Fruit fly (Drosophila melanogaster) whole organism, prepupa: ENCODE data around the gene CG43075.
A peak's percentile ranks its signal among the peaks of the same experiment; 100 is the strongest.

Experiments used
- CG10631 ChIP-seq: fragments of 200-800 bp; sonication (Bioruptor generic); optimal IDR thresholded peaks from 2 replicates; lab custom pipeline; 2016; ENCODE audit warnings: missing biosample characterization, missing genetic modification characterization
- CG10669 ChIP-seq: fragments of 200-800 bp; sonication (Bioruptor generic); optimal IDR thresholded peaks from 3 replicates; lab custom pipeline; 2018; ENCODE audit warnings: missing biosample characterization, mild to moderate bottlenecking, missing genetic modification characterization, moderate library complexity
- CG11294 ChIP-seq: fragments of 200-800 bp; sonication (Bioruptor generic); IDR thresholded peaks from 2 replicates; pipeline ENCODE4 v1.3.6; 2022; ENCODE audit warnings: missing biosample characterization, missing genetic modification characterization
- CG11762 ChIP-seq: fragments of 200-800 bp; sonication (Bioruptor generic); optimal IDR thresholded peaks from 3 replicates; lab custom pipeline; 2016; ENCODE audit warnings: missing biosample characterization, missing genetic modification characterization; ENCODE audit not compliant: insufficient read depth
- CG15336 ChIP-seq: fragments of 200-800 bp; sonication (Bioruptor generic); IDR thresholded peaks from 2 replicates; pipeline ENCODE4 v1.3.6; 2022; ENCODE audit warnings: missing biosample characterization, missing genetic modification characterization
- CG1621 ChIP-seq: fragments of 200-800 bp; sonication (Bioruptor generic); optimal IDR thresholded peaks from 3 replicates; lab custom pipeline; 2018; ENCODE audit warnings: missing biosample characterization, mild to moderate bottlenecking, missing genetic modification characterization
- CG16779 ChIP-seq: fragments of 200-800 bp; sonication (Bioruptor generic); optimal IDR thresholded peaks from 3 replicates; lab custom pipeline; 2017; ENCODE audit warnings: missing biosample characterization, mild to moderate bottlenecking, missing genetic modification characterization
- CG32006 ChIP-seq: fragments of 200-800 bp; sonication (Bioruptor generic); optimal IDR thresholded peaks from 3 replicates; lab custom pipeline; 2017; ENCODE audit warnings: missing biosample characterization, mild to moderate bottlenecking, missing genetic modification characterization
- CG34406 ChIP-seq: fragments of 200-800 bp; sonication (Bioruptor generic); optimal IDR thresholded peaks from 3 replicates; lab custom pipeline; 2016; ENCODE audit warnings: missing biosample characterization, missing genetic modification characterization
- CG3919 ChIP-seq: fragments of 200-800 bp; sonication (Bioruptor generic); optimal IDR thresholded peaks from 3 replicates; lab custom pipeline; 2016; ENCODE audit warnings: missing biosample characterization, missing genetic modification characterization
- CG4318 ChIP-seq: fragments of 200-800 bp; sonication (Bioruptor generic); optimal IDR thresholded peaks from 3 replicates; lab custom pipeline; 2017; ENCODE audit warnings: missing biosample characterization, mild to moderate bottlenecking, missing genetic modification characterization
- CG6276 ChIP-seq: fragments of 200-800 bp; sonication (Bioruptor generic); optimal IDR thresholded peaks from 2 replicates; lab custom pipeline; 2017; ENCODE audit warnings: missing biosample characterization, mild to moderate bottlenecking, missing genetic modification characterization
- CG6792 ChIP-seq: fragments of 200-800 bp; sonication (Bioruptor generic); optimal IDR thresholded peaks from 3 replicates; lab custom pipeline; 2016; ENCODE audit warnings: missing biosample characterization, missing genetic modification characterization
- CG6808 ChIP-seq: fragments of 200-800 bp; sonication (Bioruptor generic); optimal IDR thresholded peaks from 3 replicates; lab custom pipeline; 2017; ENCODE audit warnings: missing biosample characterization, missing genetic modification characterization, mild to moderate bottlenecking, moderate library complexity, missing genetic modification reagents
- CG7368 ChIP-seq: fragments of 200-800 bp; sonication (Bioruptor generic); optimal IDR thresholded peaks from 3 replicates; lab custom pipeline; 2016; ENCODE audit warnings: missing biosample characterization, missing genetic modification characterization
- CG8119 ChIP-seq: fragments of 200-800 bp; sonication (Bioruptor generic); IDR thresholded peaks from 3 replicates; pipeline ENCODE4 v1.3.6; 2022; ENCODE audit warnings: missing biosample characterization, missing genetic modification characterization
- CG8319 ChIP-seq: fragments of 200-800 bp; sonication (Bioruptor generic); optimal IDR thresholded peaks from 3 replicates; lab custom pipeline; 2016; ENCODE audit warnings: missing biosample characterization, missing genetic modification characterization
- CG9139 ChIP-seq: fragments of 200-800 bp; sonication (Bioruptor generic); optimal IDR thresholded peaks from 3 replicates; lab custom pipeline; 2017; ENCODE audit warnings: missing biosample characterization, mild to moderate bottlenecking, missing genetic modification characterization
- Eip78C ChIP-seq: fragments of 200-800 bp; sonication (Bioruptor generic); peaks from one replicate; lab custom pipeline; 2016; ENCODE audit warnings: missing biosample characterization, missing genetic modification characterization
- Ets21C ChIP-seq: fragments of 200-800 bp; sonication (Bioruptor generic); optimal IDR thresholded peaks from 3 replicates; lab custom pipeline; 2016; ENCODE audit warnings: missing biosample characterization, missing genetic modification characterization
- Ets96B ChIP-seq: fragments of 200-800 bp; optimal IDR thresholded peaks from 2 replicates; lab custom pipeline; 2019; ENCODE audit warnings: missing biosample characterization, mild to moderate bottlenecking, missing genetic modification characterization, moderate library complexity
- Gug ChIP-seq: fragments of 200-800 bp; sonication (Bioruptor generic); IDR thresholded peaks from 2 replicates; pipeline ENCODE4 v1.3.6; 2022; ENCODE audit warnings: missing biosample characterization, missing genetic modification characterization
- Hr38 ChIP-seq: sonication (Bioruptor generic); optimal IDR thresholded peaks from 2 replicates; lab custom pipeline; 2016; ENCODE audit warnings: missing biosample characterization, missing genetic modification characterization
- Hr39 ChIP-seq: fragments of 200-800 bp; sonication (Bioruptor generic); optimal IDR thresholded peaks from 2 replicates; lab custom pipeline; 2016; ENCODE audit warnings: missing biosample characterization, missing genetic modification characterization
- Met ChIP-seq: fragments of 200-800 bp; sonication (Bioruptor generic); optimal IDR thresholded peaks from 3 replicates; lab custom pipeline; 2016; ENCODE audit warnings: missing biosample characterization, missing genetic modification characterization
- OdsH ChIP-seq: fragments of 200-800 bp; sonication (Bioruptor generic); optimal IDR thresholded peaks from 3 replicates; lab custom pipeline; 2016; ENCODE audit warnings: missing biosample characterization, missing genetic modification characterization
- Smox ChIP-seq: fragments of 200-800 bp; sonication (Bioruptor generic); optimal IDR thresholded peaks from 3 replicates; lab custom pipeline; 2016; ENCODE audit warnings: missing biosample characterization, missing genetic modification characterization
- Sox102F ChIP-seq: fragments of 200-800 bp; sonication (Bioruptor generic); optimal IDR thresholded peaks from 2 replicates; lab custom pipeline; 2016; ENCODE audit warnings: missing biosample characterization, mild to moderate bottlenecking, missing genetic modification characterization
- achi ChIP-seq: fragments of 200-800 bp; sonication (Bioruptor generic); optimal IDR thresholded peaks from 3 replicates; lab custom pipeline; 2016; ENCODE audit warnings: missing biosample characterization, missing genetic modification characterization
- acj6 ChIP-seq: fragments of 200-800 bp; sonication (Bioruptor generic); optimal IDR thresholded peaks from 3 replicates; lab custom pipeline; 2016; ENCODE audit warnings: missing biosample characterization, missing genetic modification characterization
- cyc ChIP-seq: fragments of 200-800 bp; sonication (Bioruptor generic); optimal IDR thresholded peaks from 3 replicates; lab custom pipeline; 2016; ENCODE audit warnings: missing biosample characterization, missing genetic modification characterization
- dsx ChIP-seq: fragments of 200-800 bp; optimal IDR thresholded peaks from 3 replicates; lab custom pipeline; 2019; ENCODE audit warnings: missing biosample characterization, mild to moderate bottlenecking, missing genetic modification characterization, moderate library complexity; ENCODE audit not compliant: poor library complexity, severe bottlenecking
- eg ChIP-seq: fragments of 200-800 bp; sonication (Bioruptor generic); IDR thresholded peaks from 3 replicates; pipeline ENCODE4 v1.3.6; 2022; ENCODE audit warnings: missing biosample characterization, missing genetic modification characterization
- fd85E ChIP-seq: fragments of 200-800 bp; sonication (Bioruptor generic); optimal IDR thresholded peaks from 3 replicates; lab custom pipeline; 2016; ENCODE audit warnings: missing biosample characterization, missing genetic modification characterization
- pdm3 ChIP-seq: fragments of 200-800 bp; sonication (Bioruptor generic); optimal IDR thresholded peaks from 3 replicates; lab custom pipeline; 2016; ENCODE audit warnings: missing biosample characterization, missing genetic modification characterization
- salr ChIP-seq, 2 experiments: fragments of 200-800 bp; sonication (Bioruptor generic); optimal IDR thresholded peaks; 3 replicates each; lab custom pipeline; 2016 to 2018; ENCODE audit warnings: missing biosample characterization in 2 of 2, missing genetic modification characterization in 2 of 2, mild to moderate bottlenecking in 1 of 2
- spab ChIP-seq: fragments of 200-800 bp; sonication (Bioruptor generic); optimal IDR thresholded peaks from 2 replicates; lab custom pipeline; 2017; ENCODE audit warnings: missing biosample characterization, mild to moderate bottlenecking, missing genetic modification characterization, missing genetic modification reagents
- ss ChIP-seq, 2 experiments: fragments of 200-800 bp; sonication (Bioruptor generic); optimal IDR thresholded peaks; 2 replicates in 1 of 2; 3 replicates in 1 of 2; lab custom pipeline; 2017 to 2018; ENCODE audit warnings: mild to moderate bottlenecking in 2 of 2, missing biosample characterization in 2 of 2, missing genetic modification characterization in 2 of 2, moderate library complexity in 1 of 2
- svp ChIP-seq: fragments of 200-800 bp; sonication (Bioruptor generic); peaks from one replicate; lab custom pipeline; 2016; ENCODE audit warnings: missing biosample characterization, missing genetic modification characterization

The CG43075 gene

dm6 chrX:15235252-15235651 lies 14.3 kb upstream of the CG43075 start (continued):
- TF ChIP-seq CG8319 (no peak), CG15336 (no peak), Met (no peak), Ets96B (tag; lab: Kevin White, UChicago) (no peak)
- TF ChIP-seq, all 60 proteins: peak for 5

- TF ChIP-seq Hr38 (no peak), CG4318 (GFP tag; lab: Kevin White, UChicago) (no peak), CG10631 (GFP tag; lab: Kevin White, UChicago) (no peak), CG11294 (GFP tag; lab: Robert Waterston, UW) (no peak), Met (no peak), pdm3 (GFP tag; lab: Kevin White, UChicago) (no peak), CG34406 (GFP tag; lab: Kevin White, UChicago) (no peak), CG11762 (GFP tag; lab: Kevin White, UChicago) (no peak), CG9139 (GFP tag; lab: Kevin White, UChicago) (no peak), Hr39 (GFP tag; lab: Kevin White, UChicago) (no peak)
Observed at dm6 chrX:15229775-15230174, 8.8 kb upstream of the CG43075 start, which contains the start of gene CG9101. Gene CG9101 (minus strand): TSS chrX:15229875.

- TF ChIP-seq Gug (GFP tag; lab: Robert Waterston, UW) (no peak), CG6276 (GFP tag; lab: Kevin White, UChicago) (no peak), CG11762 (GFP tag; lab: Kevin White, UChicago) (no peak), CG6792 (no peak), cyc (no peak), CG7368 (GFP tag; lab: Kevin White, UChicago) (no peak), CG10669 (GFP tag; lab: Kevin White, UChicago) (no peak), Hr38 (no peak), dsx (GFP tag; lab: Kevin White, UChicago) (no peak), Met (no peak)
- TF ChIP-seq, all 60 proteins: peak for 0
Observed at dm6 chrX:15223482-15223881, 2.5 kb upstream of the CG43075 start, which contains the start of gene CG43076. Gene CG43076 (minus strand): TSS chrX:15223582.

dm6 chrX:15216048-15216447 lies 4.9 kb downstream of the CG43075 start:
- TF ChIP-seq CG1621 (tag; lab: Kevin White, UChicago) (no peak), Eip78C (GFP tag; lab: Kevin White, UChicago) (peak; percentile 50), ss (GFP tag; optimal IDR thresholded peaks at IDR 0.05; lab: Kevin White, UChicago) (no peak), Met (peak; percentile 21), Hr39 (GFP tag; lab: Kevin White, UChicago) (peak; percentile 5), CG34406 (GFP tag; lab: Kevin White, UChicago) (peak; percentile 9), CG32006 (GFP tag; lab: Kevin White, UChicago) (peak; percentile 29), achi (GFP tag; lab: Kevin White, UChicago) (peak; percentile 14), CG3919 (GFP tag; lab: Kevin White, UChicago) (no peak), Hr38 (no peak), svp (peak; percentile 59), OdsH (peak; percentile 11), Sox102F (GFP tag; lab: Kevin White, UChicago) (no peak), eg (GFP tag; lab: Robert Waterston, UW) (peak; percentile 16; the same call in 1 of the 3 replicates), salr (GFP tag; optimal IDR thresholded peaks at IDR 0.05; lab: Kevin White, UChicago) (no peak), CG8119 (GFP tag; lab: Robert Waterston, UW) (0 out of 3 replicates have a peak, but pooled peaks have one; percentile 16)

- TF ChIP-seq CG9139 (GFP tag; lab: Kevin White, UChicago) (no peak), CG6808 (GFP tag; lab: Kevin White, UChicago) (no peak), Gug (GFP tag; lab: Robert Waterston, UW) (no peak), CG8119 (GFP tag; lab: Robert Waterston, UW) (no peak), acj6 (no peak), Ets21C (GFP tag; lab: Kevin White, UChicago) (no peak), spab (no peak), CG7368 (GFP tag; lab: Kevin White, UChicago) (no peak), CG1621 (tag; lab: Kevin White, UChicago) (no peak), Met (no peak), CG16779 (no peak), Smox (GFP tag; lab: Kevin White, UChicago) (no peak), svp (no peak), CG11762 (GFP tag; lab: Kevin White, UChicago) (no peak), salr (GFP tag; optimal IDR thresholded peaks at IDR 0.05; lab: Kevin White, UChicago) (no peak), OdsH (no peak), fd85E (no peak)
- TF ChIP-seq, all 60 proteins: peak for 0
Observed at dm6 chrX:15210086-15210485, 10.9 kb downstream of the CG43075 start, which contains the start of gene CG5662. Gene CG5662 (plus strand): TSS chrX:15210386.
